Worm (Caenorhabditis elegans): ENCODE results near the gene Y102A5C.40.

The Y102A5C.40 gene

ce11 chrV:16987783-16988182, 848 bp upstream of the Y102A5C.40 start:
- TF ChIP-seq hmg-20 (GFP tag; IDR thresholded peaks at IDR 0.05) (no peak), lin-54 (GFP tag; optimal IDR thresholded peaks at IDR 0.05) (no peak), ccch-3 (GFP tag; optimal IDR thresholded peaks at IDR 0.05) (no peak), madf-10 (tag; optimal IDR thresholded peaks at IDR 0.05) (no peak), hlh-12 (tag; optimal IDR thresholded peaks at IDR 0.05) (no peak), F49E8.2 (tag; optimal IDR thresholded peaks at IDR 0.05; ENCODE audit: insufficient read depth) (no peak), dox-1 (GFP tag; IDR thresholded peaks at IDR 0.05) (no peak)

DNA sequence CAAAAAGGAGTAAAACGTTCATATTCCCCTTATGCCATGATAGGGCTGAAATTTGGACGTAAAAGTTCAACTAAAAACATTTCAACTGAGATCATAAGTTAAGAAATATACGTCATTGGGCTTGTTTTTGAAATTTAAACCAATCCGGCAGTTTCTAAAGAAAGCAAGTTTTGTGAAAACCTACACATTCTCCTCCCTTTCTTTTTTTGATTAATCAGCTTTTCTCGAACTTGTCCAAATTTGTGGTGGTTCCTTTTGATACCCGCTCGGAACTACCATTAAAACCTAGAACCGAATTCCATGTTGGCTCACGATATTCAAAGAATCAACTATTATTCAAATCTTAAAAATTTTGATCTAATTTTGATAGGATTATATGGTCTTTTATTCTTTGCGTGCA, 6.6 kb downstream of the Y102A5C.40 start, which contains the start of gene srz-54:
srz-54 (plus strand) TSS at position 301 of the 400 bp plus-strand sequence.
- TF ChIP-seq mel-28 (tag; optimal IDR thresholded peaks at IDR 0.05; ENCODE audit: borderline replicate concordance) (no peak), mes-4 (tag; optimal IDR thresholded peaks at IDR 0.05) (no peak), T26A5.8 (tag; optimal IDR thresholded peaks at IDR 0.05) (no peak), egl-44 (GFP tag; IDR thresholded peaks at IDR 0.05) (no peak)

DNA sequence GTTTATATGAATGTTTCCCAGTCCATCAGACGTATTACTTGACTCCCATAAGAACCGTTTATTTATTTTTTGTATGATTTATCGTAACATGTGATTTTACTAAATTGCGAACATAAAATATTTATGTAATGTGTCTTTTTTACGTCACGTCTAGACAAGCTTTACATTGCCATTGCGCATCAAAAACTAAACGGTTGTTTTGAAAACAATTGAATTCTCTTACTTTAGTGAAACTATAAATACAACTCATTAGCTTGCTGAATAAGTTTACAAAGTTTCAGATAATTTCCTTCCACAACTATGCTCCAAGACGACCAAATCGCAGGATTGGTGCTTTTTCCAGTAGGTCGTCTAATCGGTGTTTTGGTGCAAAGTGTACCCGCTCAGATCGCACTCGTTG, 12.0 kb downstream of the Y102A5C.40 start, which contains the start of gene srx-54:
srx-54 (plus strand) TSS at position 301 of the 400 bp plus-strand sequence.
- TF ChIP-seq C17E4.6 (GFP tag; IDR thresholded peaks at IDR 0.05) (no peak), tbx-9 (tag; optimal IDR thresholded peaks at IDR 0.05; ENCODE audit: borderline replicate concordance) (no peak), sdz-38 (tag; optimal IDR thresholded peaks at IDR 0.05) (no peak), ztf-26 (tag; optimal IDR thresholded peaks at IDR 0.05) (no peak), nfya-2 (GFP tag; IDR thresholded peaks at IDR 0.05) (no peak), mcd-1 (GFP tag; IDR thresholded peaks at IDR 0.05) (no peak), ceh-79 (tag; optimal IDR thresholded peaks at IDR 0.05) (no peak), aptf-2 (GFP tag; conservative IDR thresholded peaks at IDR 0.05) (no peak), egl-18 (GFP tag; IDR thresholded peaks at IDR 0.05) (no peak), hrde-1 (tag; optimal IDR thresholded peaks at IDR 0.05; ENCODE audit: borderline replicate concordance) (no peak), mxl-1 (tag; optimal IDR thresholded peaks at IDR 0.05) (no peak), pha-4 (tag; optimal IDR thresholded peaks at IDR 0.05) (no peak)

DNA sequence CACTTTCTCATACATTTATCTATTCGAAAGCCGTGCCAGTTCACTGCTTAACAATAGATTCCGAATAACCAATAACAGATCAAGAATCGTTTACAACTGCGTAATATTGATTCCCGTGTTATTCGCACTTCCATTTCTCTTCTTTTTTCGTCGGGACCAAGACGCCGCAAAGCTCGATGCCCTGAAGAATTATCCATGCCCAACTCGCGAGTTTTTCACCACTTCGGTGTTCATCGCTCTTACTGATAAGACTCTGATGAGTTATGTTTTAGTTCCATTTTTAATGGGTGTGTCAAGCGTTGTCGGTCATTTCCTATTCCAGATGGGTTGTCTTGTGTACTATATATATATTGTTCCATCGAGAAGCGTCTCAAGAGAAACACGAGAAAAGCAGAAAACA, 13.6 kb downstream of the Y102A5C.40 start:
- TF ChIP-seq F39B2.1 (GFP tag; IDR thresholded peaks at IDR 0.05): no peak
- no peak for TF ChIP-seq F22D6.2 (tag; optimal IDR thresholded peaks at IDR 0.05)
- no peak for TF ChIP-seq ekl-4 (GFP tag; IDR thresholded peaks at IDR 0.05)
- no peak for TF ChIP-seq ccch-3 (GFP tag; optimal IDR thresholded peaks at IDR 0.05)
- TF ChIP-seq tbp1 (GFP tag; optimal IDR thresholded peaks at IDR 0.05): no peak
- no peak for TF ChIP-seq F23B12.7 (tag; optimal IDR thresholded peaks at IDR 0.05; ENCODE audit: insufficient read depth)

DNA sequence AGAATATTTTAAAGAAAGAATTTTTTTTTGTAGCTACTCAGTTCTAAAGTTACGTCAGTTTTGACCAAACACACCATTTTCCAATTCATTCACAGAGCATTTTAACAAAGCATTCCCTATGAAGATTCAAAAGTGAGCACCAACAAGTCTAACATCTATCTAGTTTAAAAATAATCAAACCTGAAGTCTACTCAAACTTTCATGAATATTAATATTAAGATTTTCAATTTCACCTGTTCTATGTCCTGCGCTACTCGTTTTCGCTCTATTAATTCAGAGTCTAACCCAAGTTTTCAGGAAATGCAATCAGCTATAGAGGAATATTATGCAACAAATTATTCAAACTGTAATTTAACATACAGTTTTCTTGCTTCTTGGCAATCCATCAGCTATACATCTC, 14.8 kb downstream of the Y102A5C.40 start, which contains the start of gene srh-119:
srh-119 (plus strand) TSS at position 301 of the 400 bp plus-strand sequence.
- TF ChIP-seq lin-40 (tag; optimal IDR thresholded peaks at IDR 0.05) (no peak), hlh-26 (GFP tag; conservative IDR thresholded peaks at IDR 0.05) (no peak), K12H6.12 (tag; optimal IDR thresholded peaks at IDR 0.05) (no peak), bed-2 (GFP tag; IDR thresholded peaks at IDR 0.05) (no peak), Y53G8AR.9 (GFP tag; conservative IDR thresholded peaks at IDR 0.05) (no peak), ZK185.1 (tag; optimal IDR thresholded peaks at IDR 0.05; ENCODE audit: poor library complexity, severe bottlenecking) (no peak), C17E4.6 (GFP tag; IDR thresholded peaks at IDR 0.05) (no peak), F23B12.7 (tag; optimal IDR thresholded peaks at IDR 0.05; ENCODE audit: insufficient read depth) (no peak), egl-44 (GFP tag; IDR thresholded peaks at IDR 0.05) (no peak), snpc-1.1 (tag; optimal IDR thresholded peaks at IDR 0.05; ENCODE audit: insufficient read depth) (no peak), rpc-1 (optimal IDR thresholded peaks at IDR 0.05) (no peak), rpc-1 (tag; optimal IDR thresholded peaks at IDR 0.05) (no peak)
